Fruit fly (Drosophila melanogaster) Kc167 (cell line): ENCODE measurements around the gene CG3091.

Experiments used
- Myc ChIP-seq: fragments of >200 bp; optimal IDR thresholded peaks from 2 replicates; lab custom pipeline; 2017; ENCODE audit warnings: missing external identifiers
- Sin3A ChIP-seq: fragments of >200 bp; optimal IDR thresholded peaks from 2 replicates; lab custom pipeline; 2018; ENCODE audit warnings: missing external identifiers
- insv ChIP-seq: fragments of >200 bp; optimal IDR thresholded peaks from 3 replicates; lab custom pipeline; 2018; ENCODE audit warnings: missing external identifiers
- psq ChIP-seq: fragments of >200 bp; optimal IDR thresholded peaks from 2 replicates; lab custom pipeline; 2017; ENCODE audit warnings: missing external identifiers

dm6 chrX:2274704-2275199 is 20.8 kb upstream of the CG3091 start, which contains the start of gene Grp170:
- TF ChIP-seq Myc (lab: Kevin White, UChicago) (no peak), psq (lab: Kevin White, UChicago) (no peak), Sin3A (lab: Kevin White, UChicago) (no peak), insv (lab: Kevin White, UChicago) (no peak)
